Worm (Caenorhabditis elegans): ENCODE data around the gene F09G8.10.

F09G8.10 gene

DNA sequence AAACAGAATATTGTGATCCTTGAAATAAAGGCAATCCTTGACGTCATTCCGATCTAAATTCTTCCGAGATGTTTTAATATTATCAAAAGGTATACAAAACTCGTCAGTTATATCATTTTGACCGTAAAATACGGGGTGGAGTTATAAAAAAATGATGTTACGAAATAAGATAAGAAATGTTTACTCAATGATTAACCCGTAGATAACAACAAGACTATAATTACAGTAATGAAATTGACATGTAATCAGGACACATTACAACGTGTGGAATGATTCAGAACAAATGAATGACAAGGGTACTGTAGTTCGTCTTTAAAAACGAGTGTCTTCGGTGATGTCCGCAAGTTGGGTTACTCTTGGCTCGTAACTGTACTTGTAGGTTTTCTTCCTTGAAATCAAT is 34.1 kb downstream of the F09G8.10 start, which contains the start of gene tsp-2:
tsp-2 (minus strand) TSS at position 109 of the 400 bp plus-strand sequence.
- no peak for TF ChIP-seq hmg-4 (GFP tag; optimal IDR thresholded peaks at IDR 0.05)
- TF ChIP-seq tbx-11 (GFP tag; IDR thresholded peaks at IDR 0.05): no peak
- no peak for TF ChIP-seq ets-7 (tag; optimal IDR thresholded peaks at IDR 0.05)
- TF ChIP-seq sea-1 (GFP tag; conservative IDR thresholded peaks at IDR 0.05): no peak
- TF ChIP-seq tra-4 (tag; optimal IDR thresholded peaks at IDR 0.05): no peak
- TF ChIP-seq ceh-13 (GFP tag; optimal IDR thresholded peaks at IDR 0.05): no peak
- TF ChIP-seq scrt-1 (GFP tag; IDR thresholded peaks at IDR 0.05): no peak
- TF ChIP-seq hnd-1 (tag; optimal IDR thresholded peaks at IDR 0.05): no peak
- no peak for TF ChIP-seq pes-1 (GFP tag; IDR thresholded peaks at IDR 0.05)

DNA sequence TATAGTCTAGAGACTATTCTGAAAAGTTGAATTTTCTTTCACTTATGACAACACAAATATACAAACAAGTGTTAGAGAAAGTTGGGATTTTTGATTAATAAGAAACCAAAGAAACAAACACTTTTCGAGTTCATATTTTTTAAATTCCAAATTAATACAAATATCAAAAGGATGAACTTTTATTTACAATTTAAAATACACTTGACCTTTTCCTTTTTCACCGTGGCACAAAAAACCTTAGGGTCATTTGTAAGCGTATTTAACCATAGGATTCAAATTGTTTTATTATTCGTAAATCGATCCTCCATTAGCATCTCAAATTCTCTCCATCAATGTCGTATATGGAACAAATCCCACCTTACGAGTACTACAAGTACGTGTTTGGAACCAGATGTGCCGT is 36.1 kb downstream of the F09G8.10 start, which contains the start of gene C02F5.5:
C02F5.5 (plus strand) TSS at position 301 of the 400 bp plus-strand sequence.
- no peak for TF ChIP-seq B0310.2 (tag; optimal IDR thresholded peaks at IDR 0.05)
- no peak for TF ChIP-seq hnd-1 (tag; optimal IDR thresholded peaks at IDR 0.05)
- TF ChIP-seq tra-4 (tag; optimal IDR thresholded peaks at IDR 0.05): no peak
- no peak for TF ChIP-seq hmbx-1 (tag; optimal IDR thresholded peaks at IDR 0.05)
- no peak for TF ChIP-seq tbx-37 (GFP tag; conservative IDR thresholded peaks at IDR 0.05)
- TF ChIP-seq flt-1 (GFP tag; IDR thresholded peaks at IDR 0.05): no peak
- no peak for TF ChIP-seq pes-1 (GFP tag; IDR thresholded peaks at IDR 0.05)
- no peak for TF ChIP-seq aly-1 (tag; optimal IDR thresholded peaks at IDR 0.05)
- TF ChIP-seq ets-7 (tag; optimal IDR thresholded peaks at IDR 0.05): no peak
- no peak for TF ChIP-seq ceh-36 (tag; optimal IDR thresholded peaks at IDR 0.05)
- no peak for TF ChIP-seq sea-1 (GFP tag; conservative IDR thresholded peaks at IDR 0.05)
- TF ChIP-seq ceh-13 (GFP tag; optimal IDR thresholded peaks at IDR 0.05): no peak
- no peak for TF ChIP-seq F13C5.2 (tag; optimal IDR thresholded peaks at IDR 0.05)
- no peak for TF ChIP-seq hmg-4 (GFP tag; optimal IDR thresholded peaks at IDR 0.05)
- no peak for TF ChIP-seq tbx-11 (GFP tag; IDR thresholded peaks at IDR 0.05)
- TF ChIP-seq ama-1 (optimal IDR thresholded peaks at IDR 0.05): no peak
- TF ChIP-seq scrt-1 (GFP tag; IDR thresholded peaks at IDR 0.05): no peak

DNA sequence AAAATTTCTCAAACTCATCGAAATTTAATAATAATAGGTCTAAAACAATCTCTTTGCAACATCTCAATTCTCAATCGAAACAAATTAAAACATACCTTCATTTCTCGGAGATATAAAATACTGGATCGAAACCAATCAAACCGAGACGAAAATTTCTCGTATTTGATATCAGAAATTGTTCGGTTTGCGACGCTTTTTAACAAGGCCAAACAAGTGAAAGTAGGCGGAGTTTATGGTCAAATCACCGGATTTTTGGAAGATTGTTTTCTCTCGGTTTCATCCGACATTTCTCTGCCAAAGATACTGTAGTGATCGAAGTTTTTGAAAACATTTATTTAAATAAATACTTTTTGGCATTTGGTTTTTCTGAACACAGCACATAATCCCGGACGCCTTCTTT is 36.6 kb downstream of the F09G8.10 start, which contains the start of gene C02F5.14:
C02F5.14 (minus strand) TSS at position 157 of the 400 bp plus-strand sequence.
- TF ChIP-seq sea-1 (GFP tag; conservative IDR thresholded peaks at IDR 0.05): no peak
- TF ChIP-seq ama-1 (optimal IDR thresholded peaks at IDR 0.05): no peak
- no peak for TF ChIP-seq aly-1 (tag; optimal IDR thresholded peaks at IDR 0.05)
- TF ChIP-seq ets-7 (tag; optimal IDR thresholded peaks at IDR 0.05): no peak
- no peak for TF ChIP-seq tbx-11 (GFP tag; IDR thresholded peaks at IDR 0.05)
- no peak for TF ChIP-seq tra-4 (tag; optimal IDR thresholded peaks at IDR 0.05)
- TF ChIP-seq B0310.2 (tag; optimal IDR thresholded peaks at IDR 0.05): no peak
- TF ChIP-seq tbx-37 (GFP tag; conservative IDR thresholded peaks at IDR 0.05): no peak
- no peak for TF ChIP-seq hnd-1 (tag; optimal IDR thresholded peaks at IDR 0.05)
- TF ChIP-seq ceh-36 (tag; optimal IDR thresholded peaks at IDR 0.05): no peak
- TF ChIP-seq ceh-13 (GFP tag; optimal IDR thresholded peaks at IDR 0.05): no peak
- TF ChIP-seq flt-1 (GFP tag; IDR thresholded peaks at IDR 0.05): no peak
- TF ChIP-seq scrt-1 (GFP tag; IDR thresholded peaks at IDR 0.05): no peak
- no peak for TF ChIP-seq hmbx-1 (tag; optimal IDR thresholded peaks at IDR 0.05)
- TF ChIP-seq F13C5.2 (tag; optimal IDR thresholded peaks at IDR 0.05): no peak
- TF ChIP-seq pes-1 (GFP tag; IDR thresholded peaks at IDR 0.05): no peak

DNA sequence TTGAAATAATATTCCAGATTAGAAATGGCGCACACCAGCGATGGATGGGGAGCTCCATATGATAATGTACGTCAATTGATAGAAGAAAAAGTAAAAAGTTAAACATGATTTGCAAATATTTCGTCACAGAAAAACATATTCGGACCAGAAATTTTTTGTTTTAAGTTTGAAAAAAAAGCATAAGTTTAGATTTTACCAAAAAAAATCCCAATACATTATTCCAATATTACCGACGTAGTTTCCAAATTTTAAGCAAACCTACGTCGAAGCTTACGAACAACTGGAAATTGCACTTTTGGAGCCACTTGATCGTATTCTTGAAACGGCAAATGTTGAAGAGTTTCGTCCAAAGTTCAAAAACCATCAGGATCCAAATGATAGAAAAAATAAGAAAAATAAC is 39.3 kb downstream of the F09G8.10 start, which contains the start of gene henn-1:
henn-1 (plus strand) TSS at position 18 of the 400 bp plus-strand sequence.
- TF ChIP-seq ceh-36 (tag; optimal IDR thresholded peaks at IDR 0.05) (no peak), hmg-4 (GFP tag; optimal IDR thresholded peaks at IDR 0.05) (no peak), ets-7 (tag; optimal IDR thresholded peaks at IDR 0.05) (no peak), hnd-1 (tag; optimal IDR thresholded peaks at IDR 0.05) (no peak), ceh-13 (GFP tag; optimal IDR thresholded peaks at IDR 0.05) (no peak)

DNA sequence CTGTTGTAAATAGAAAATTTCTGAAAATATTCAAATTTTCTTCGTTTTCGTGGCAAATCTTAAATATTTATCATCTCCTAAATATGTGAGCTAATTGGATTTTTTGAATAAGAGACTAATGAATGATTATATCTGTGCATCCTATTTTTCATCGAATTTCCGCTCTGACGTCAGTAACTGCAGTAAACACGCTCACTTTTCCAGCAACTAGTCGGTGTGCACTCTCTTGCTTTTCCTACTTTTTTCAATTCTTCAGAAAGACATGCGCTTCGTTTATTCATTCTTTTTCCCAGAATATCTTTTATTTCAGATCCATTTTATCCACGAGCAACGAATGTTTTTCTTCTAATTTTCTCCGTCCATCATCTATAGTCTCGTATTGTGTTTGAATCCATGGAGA is 42.5 kb downstream of the F09G8.10 start:
- TF ChIP-seq hnd-1 (tag; optimal IDR thresholded peaks at IDR 0.05) (no peak), hmbx-1 (tag; optimal IDR thresholded peaks at IDR 0.05) (no peak), B0310.2 (tag; optimal IDR thresholded peaks at IDR 0.05) (no peak), tra-4 (tag; optimal IDR thresholded peaks at IDR 0.05) (no peak), ets-7 (tag; optimal IDR thresholded peaks at IDR 0.05) (no peak), ceh-13 (GFP tag; optimal IDR thresholded peaks at IDR 0.05) (no peak), ama-1 (optimal IDR thresholded peaks at IDR 0.05) (no peak), scrt-1 (GFP tag; IDR thresholded peaks at IDR 0.05) (no peak), pes-1 (GFP tag; IDR thresholded peaks at IDR 0.05) (no peak), F13C5.2 (tag; optimal IDR thresholded peaks at IDR 0.05) (no peak), aly-1 (tag; optimal IDR thresholded peaks at IDR 0.05) (no peak), flt-1 (GFP tag; IDR thresholded peaks at IDR 0.05) (no peak), sea-1 (GFP tag; conservative IDR thresholded peaks at IDR 0.05) (no peak)

DNA sequence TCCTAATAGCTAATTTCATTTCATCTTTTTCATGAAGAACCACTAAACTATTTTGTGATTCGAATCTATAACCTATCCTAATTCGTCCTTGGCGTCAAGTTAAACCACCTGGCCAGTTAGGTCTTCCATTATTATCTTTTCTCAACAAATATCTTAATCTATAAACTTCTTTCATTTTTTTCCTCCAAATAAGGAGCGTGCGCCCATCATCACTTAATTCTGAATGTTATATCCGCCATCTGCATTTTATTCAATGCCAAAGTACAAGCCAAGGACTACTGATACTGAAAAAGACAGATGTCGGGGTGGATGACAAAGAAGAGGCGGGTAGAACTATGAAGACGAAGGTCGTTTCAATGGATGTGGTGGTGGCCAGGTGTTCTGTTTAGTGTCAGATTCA is 43.1 kb downstream of the F09G8.10 start:
- TF ChIP-seq sea-1 (GFP tag; conservative IDR thresholded peaks at IDR 0.05) (no peak), aly-1 (tag; optimal IDR thresholded peaks at IDR 0.05) (no peak), flt-1 (GFP tag; IDR thresholded peaks at IDR 0.05) (no peak), ceh-36 (tag; optimal IDR thresholded peaks at IDR 0.05) (no peak), ama-1 (optimal IDR thresholded peaks at IDR 0.05) (no peak), F13C5.2 (tag; optimal IDR thresholded peaks at IDR 0.05) (no peak), hmbx-1 (tag; optimal IDR thresholded peaks at IDR 0.05) (no peak), tra-4 (tag; optimal IDR thresholded peaks at IDR 0.05) (no peak), hnd-1 (tag; optimal IDR thresholded peaks at IDR 0.05) (no peak), tbx-37 (GFP tag; conservative IDR thresholded peaks at IDR 0.05) (no peak), scrt-1 (GFP tag; IDR thresholded peaks at IDR 0.05) (no peak), tbx-11 (GFP tag; IDR thresholded peaks at IDR 0.05) (no peak), pes-1 (GFP tag; IDR thresholded peaks at IDR 0.05) (no peak), ets-7 (tag; optimal IDR thresholded peaks at IDR 0.05) (no peak), ceh-13 (GFP tag; optimal IDR thresholded peaks at IDR 0.05) (no peak), hmg-4 (GFP tag; optimal IDR thresholded peaks at IDR 0.05) (no peak), B0310.2 (tag; optimal IDR thresholded peaks at IDR 0.05) (no peak)

DNA sequence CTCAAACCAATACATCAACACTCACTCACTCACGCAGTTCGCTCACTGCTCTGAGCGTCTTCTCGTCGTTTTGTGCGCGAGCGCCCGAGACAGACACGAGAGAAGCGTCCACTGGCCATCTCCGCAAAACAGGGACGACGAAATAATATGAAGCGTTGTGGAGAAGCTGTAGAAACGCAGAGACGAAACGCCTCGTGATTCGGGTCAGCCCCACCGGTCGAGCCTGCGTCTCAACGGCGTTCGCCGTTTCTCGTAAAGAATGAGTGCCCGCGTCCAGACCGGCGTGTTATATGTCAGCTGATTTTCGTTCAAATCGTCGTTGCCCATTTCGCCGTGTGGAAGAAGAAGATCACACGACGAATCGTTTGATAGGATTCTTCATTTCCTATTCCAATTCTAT is 44.5 kb downstream of the F09G8.10 start, which contains the start of gene fbxl-1:
fbxl-1 (plus strand) TSS at position 320 of the 400 bp plus-strand sequence.
- no peak for TF ChIP-seq hmbx-1 (tag; optimal IDR thresholded peaks at IDR 0.05)
- TF ChIP-seq B0310.2 (tag; optimal IDR thresholded peaks at IDR 0.05): no peak
- no peak for TF ChIP-seq scrt-1 (GFP tag; IDR thresholded peaks at IDR 0.05)
- peak; percentile 10 for TF ChIP-seq F13C5.2 (tag; optimal IDR thresholded peaks at IDR 0.05)
- no peak for TF ChIP-seq tbx-11 (GFP tag; IDR thresholded peaks at IDR 0.05)
